Worm (Caenorhabditis elegans) whole organism, L3 larva: Measurements from ENCODE around the gene C45G9.10.

Experiments
- ama-1 ChIP-seq: fragments of 150-350 bp; optimal IDR thresholded peaks from 2 replicates; lab custom pipeline; 2018
- daf-12 ChIP-seq: fragments of 150-350 bp; optimal IDR thresholded peaks from 2 replicates; lab custom pipeline; 2014; ENCODE audit warnings: missing biosample characterization, missing genetic modification reagents, missing genetic modification characterization
- elt-1 ChIP-seq: fragments of 150-350 bp; optimal IDR thresholded peaks from 2 replicates; lab custom pipeline; 2014; ENCODE audit warnings: missing biosample characterization, missing genetic modification characterization
- elt-3 ChIP-seq, 3 experiments: fragments of 150-350 bp in 1 of 3; sonication (generic microtip) in 2 of 3; optimal IDR thresholded peaks; 2 replicates in 2 of 3; 4 replicates in 1 of 3; lab custom pipeline; 2014 to 2017; ENCODE audit warnings: missing biosample characterization in 3 of 3, missing genetic modification characterization in 3 of 3
- fkh-10 ChIP-seq: sonication (generic microtip); optimal IDR thresholded peaks from 2 replicates; lab custom pipeline; 2017; ENCODE audit warnings: missing biosample characterization, missing genetic modification reagents, missing genetic modification characterization
- lin-39 ChIP-seq: fragments of 150-350 bp; optimal IDR thresholded peaks from 2 replicates; lab custom pipeline; 2018; ENCODE audit warnings: missing biosample characterization, missing genetic modification reagents, missing genetic modification characterization
- pha-4 ChIP-seq: fragments of 150-350 bp; optimal IDR thresholded peaks from 2 replicates; lab custom pipeline; 2014; ENCODE audit warnings: missing biosample characterization, missing genetic modification reagents, missing genetic modification characterization
- unc-62 ChIP-seq: fragments of 150-350 bp; sonication (generic microtip); optimal IDR thresholded peaks from 4 replicates; lab custom pipeline; 2014; ENCODE audit warnings: missing biosample characterization, missing genetic modification reagents, missing genetic modification characterization

DNA sequence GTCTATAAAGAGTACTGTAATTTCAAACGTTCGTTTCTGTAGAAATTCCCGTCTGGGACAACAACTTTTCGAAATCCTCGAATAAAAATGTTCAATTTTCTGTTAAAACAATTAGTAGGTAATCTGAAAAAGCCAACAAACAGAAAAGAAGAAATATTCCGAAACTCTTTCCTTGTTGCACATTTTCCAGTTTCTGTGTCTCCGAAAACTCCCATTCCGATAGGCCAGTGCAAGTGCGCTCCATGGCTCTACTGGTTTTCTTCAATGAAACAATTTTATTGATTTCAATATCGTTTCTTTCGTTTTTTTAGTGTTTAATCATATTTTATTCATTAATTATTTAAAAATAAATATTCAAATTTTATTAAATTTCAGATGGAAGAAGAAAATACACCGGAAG is 40.9 kb upstream of the C45G9.10 start, which contains the start of gene F54D8.6:
- no peak for TF ChIP-seq elt-3 (tag; optimal IDR thresholded peaks at IDR 0.05; lab: Kevin White, UChicago)
- TF ChIP-seq fkh-10: no peak
- TF ChIP-seq pha-4 (tag; lab: Kevin White, UChicago): no peak
- no peak for TF ChIP-seq daf-12 (tag; lab: Kevin White, UChicago)
- TF ChIP-seq elt-1 (tag; lab: Kevin White, UChicago): no peak
- no peak for TF ChIP-seq ama-1
- TF ChIP-seq lin-39 (tag; lab: Kevin White, UChicago): no peak
- TF ChIP-seq unc-62: no peak
